Worm (Caenorhabditis elegans): ENCODE measurements around the gene F40G9.7.

The F40G9.7 gene

ce11 chrIII:143121-143520, 22.4 kb upstream of the F40G9.7 start, which contains the start of gene fbxb-82:
Gene fbxb-82 (minus strand): TSS chrIII:143221.
- TF ChIP-seq klf-2 (GFP tag; conservative IDR thresholded peaks at IDR 0.05), result no peak
- TF ChIP-seq flt-1 (GFP tag; IDR thresholded peaks at IDR 0.05), result no peak
- TF ChIP-seq T22C8.4 (GFP tag; IDR thresholded peaks at IDR 0.05), result no peak
- TF ChIP-seq ztf-29 (GFP tag; IDR thresholded peaks at IDR 0.05), result no peak
- TF ChIP-seq ztf-23 (GFP tag; IDR thresholded peaks at IDR 0.05), result no peak
- no peak for TF ChIP-seq ref-1 (GFP tag; conservative IDR thresholded peaks at IDR 0.05)
- TF ChIP-seq cog-1 (tag; optimal IDR thresholded peaks at IDR 0.05), result no peak
- TF ChIP-seq tab-1 (GFP tag; IDR thresholded peaks at IDR 0.05), result no peak
- TF ChIP-seq med-1 (GFP tag; optimal IDR thresholded peaks at IDR 0.05; ENCODE audit: insufficient read depth), result no peak

ce11 chrIII:145078-145477, 20.4 kb upstream of the F40G9.7 start, which contains the start of the genes T17A3.12 and fbxb-83:
Gene T17A3.12 (minus strand): TSS chrIII:145178.
Gene fbxb-83 (minus strand): TSS chrIII:145211.
- TF ChIP-seq cog-1 (tag; optimal IDR thresholded peaks at IDR 0.05) (no peak), ref-1 (GFP tag; conservative IDR thresholded peaks at IDR 0.05) (no peak), tab-1 (GFP tag; IDR thresholded peaks at IDR 0.05) (no peak), T22C8.4 (GFP tag; IDR thresholded peaks at IDR 0.05) (no peak), klf-2 (GFP tag; conservative IDR thresholded peaks at IDR 0.05) (no peak), med-1 (GFP tag; optimal IDR thresholded peaks at IDR 0.05; ENCODE audit: insufficient read depth) (no peak), ztf-23 (GFP tag; IDR thresholded peaks at IDR 0.05) (no peak), flt-1 (GFP tag; IDR thresholded peaks at IDR 0.05) (no peak), ztf-29 (GFP tag; IDR thresholded peaks at IDR 0.05) (no peak)

- TF ChIP-seq ref-1 (GFP tag; conservative IDR thresholded peaks at IDR 0.05), result no peak
- no peak for TF ChIP-seq flt-1 (GFP tag; IDR thresholded peaks at IDR 0.05)
- TF ChIP-seq ztf-23 (GFP tag; IDR thresholded peaks at IDR 0.05), result no peak
- no peak for TF ChIP-seq klf-2 (GFP tag; conservative IDR thresholded peaks at IDR 0.05)
- no peak for TF ChIP-seq T22C8.4 (GFP tag; IDR thresholded peaks at IDR 0.05)
- no peak for TF ChIP-seq ztf-29 (GFP tag; IDR thresholded peaks at IDR 0.05)
- no peak for TF ChIP-seq cog-1 (tag; optimal IDR thresholded peaks at IDR 0.05)
- no peak for TF ChIP-seq med-1 (GFP tag; optimal IDR thresholded peaks at IDR 0.05; ENCODE audit: insufficient read depth)
- TF ChIP-seq tab-1 (GFP tag; IDR thresholded peaks at IDR 0.05), result no peak
Measured at ce11 chrIII:146369-146768, 19.1 kb upstream of the F40G9.7 start, which contains the start of gene fbxb-84. Gene fbxb-84 (minus strand): TSS chrIII:146469.

- TF ChIP-seq ztf-29 (GFP tag; IDR thresholded peaks at IDR 0.05) (no peak), med-1 (GFP tag; optimal IDR thresholded peaks at IDR 0.05; ENCODE audit: insufficient read depth) (no peak), ref-1 (GFP tag; conservative IDR thresholded peaks at IDR 0.05) (no peak), klf-2 (GFP tag; conservative IDR thresholded peaks at IDR 0.05) (no peak), ztf-23 (GFP tag; IDR thresholded peaks at IDR 0.05) (no peak), flt-1 (GFP tag; IDR thresholded peaks at IDR 0.05) (no peak), T22C8.4 (GFP tag; IDR thresholded peaks at IDR 0.05) (no peak), tab-1 (GFP tag; IDR thresholded peaks at IDR 0.05) (no peak), cog-1 (tag; optimal IDR thresholded peaks at IDR 0.05) (no peak)
Measured at ce11 chrIII:147570-148076, 17.9 kb upstream of the F40G9.7 start, which contains the start of gene sqst-5. Gene sqst-5 (minus strand): TSS chrIII:147620.

DNA sequence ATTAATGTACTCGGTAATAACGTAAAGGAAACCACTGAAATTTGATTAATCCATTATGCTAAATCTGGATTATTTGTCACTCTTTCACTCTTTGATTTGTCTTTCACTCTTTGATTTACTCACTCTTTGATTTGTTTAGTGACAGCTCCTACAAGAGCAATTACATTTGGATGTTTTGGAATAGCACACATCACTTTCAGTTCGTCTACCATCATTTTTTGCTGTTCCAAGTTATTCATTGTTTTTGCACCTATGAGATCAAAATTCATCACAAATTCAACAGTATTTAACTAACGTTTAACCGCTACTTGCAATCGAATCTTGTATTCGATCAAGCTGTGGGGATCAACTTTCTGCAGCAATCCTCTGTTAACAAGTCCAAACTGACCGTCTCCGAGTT, 16.4 kb upstream of the F40G9.7 start:
- TF ChIP-seq ztf-23 (GFP tag; IDR thresholded peaks at IDR 0.05) (no peak), T22C8.4 (GFP tag; IDR thresholded peaks at IDR 0.05) (no peak), tab-1 (GFP tag; IDR thresholded peaks at IDR 0.05) (no peak), ztf-29 (GFP tag; IDR thresholded peaks at IDR 0.05) (no peak), med-1 (GFP tag; optimal IDR thresholded peaks at IDR 0.05; ENCODE audit: insufficient read depth) (no peak), ref-1 (GFP tag; conservative IDR thresholded peaks at IDR 0.05) (no peak), cog-1 (tag; optimal IDR thresholded peaks at IDR 0.05) (no peak), flt-1 (GFP tag; IDR thresholded peaks at IDR 0.05) (no peak)

- TF ChIP-seq flt-1 (GFP tag; IDR thresholded peaks at IDR 0.05) (no peak), ztf-23 (GFP tag; IDR thresholded peaks at IDR 0.05) (no peak)
Measured at ce11 chrIII:151084-151483, 14.4 kb upstream of the F40G9.7 start.

DNA sequence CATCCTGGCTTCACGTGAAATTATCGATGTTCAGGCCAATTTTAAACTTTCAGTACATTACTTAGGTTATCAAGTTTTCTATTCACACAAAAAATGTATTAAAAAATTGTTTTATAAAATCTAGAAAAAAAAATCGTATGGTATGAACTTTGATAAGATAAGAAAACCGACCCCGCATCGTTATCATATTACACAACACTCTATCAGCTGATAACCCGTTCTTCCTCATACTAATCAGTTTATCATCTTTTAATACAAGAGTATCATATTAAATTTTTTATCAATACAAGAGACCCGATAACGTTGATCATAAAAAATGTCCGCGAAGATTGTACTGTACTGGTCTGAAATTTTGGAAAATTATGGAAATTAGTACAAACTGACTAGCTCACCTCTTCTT, 11.3 kb upstream of the F40G9.7 start:
- TF ChIP-seq ztf-29 (GFP tag; IDR thresholded peaks at IDR 0.05), result no peak
- no peak for TF ChIP-seq klf-2 (GFP tag; conservative IDR thresholded peaks at IDR 0.05)
- TF ChIP-seq ztf-23 (GFP tag; IDR thresholded peaks at IDR 0.05), result no peak
- no peak for TF ChIP-seq ref-1 (GFP tag; conservative IDR thresholded peaks at IDR 0.05)
- TF ChIP-seq T22C8.4 (GFP tag; IDR thresholded peaks at IDR 0.05), result no peak
- no peak for TF ChIP-seq med-1 (GFP tag; optimal IDR thresholded peaks at IDR 0.05; ENCODE audit: insufficient read depth)
- TF ChIP-seq cog-1 (tag; optimal IDR thresholded peaks at IDR 0.05), result no peak
- TF ChIP-seq tab-1 (GFP tag; IDR thresholded peaks at IDR 0.05), result no peak
- TF ChIP-seq flt-1 (GFP tag; IDR thresholded peaks at IDR 0.05), result no peak

DNA sequence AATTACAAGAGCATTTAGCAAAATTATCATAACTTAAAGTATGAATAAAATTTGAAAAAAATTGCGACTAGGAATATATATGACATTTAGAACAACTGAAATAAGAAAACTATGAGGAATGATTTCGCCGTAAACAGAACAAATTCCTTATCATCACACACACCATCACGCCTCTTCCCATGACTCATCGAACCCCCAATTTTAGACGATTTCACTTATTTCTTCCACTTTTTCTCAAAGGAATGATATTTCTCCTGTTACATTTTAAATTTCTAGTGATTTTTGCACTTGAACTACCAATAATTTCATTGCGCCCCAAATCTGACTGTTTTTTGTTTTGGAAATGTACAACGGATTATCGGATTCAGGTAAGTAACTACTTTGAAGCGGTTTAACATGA, 8.8 kb upstream of the F40G9.7 start, which contains the start of the genes zig-13 and ver-1:
zig-13 (minus strand) TSS at position 101 of the 400 bp plus-strand sequence.
ver-1 (plus strand) TSS at position 180 of the 400 bp plus-strand sequence.
- TF ChIP-seq ztf-23 (GFP tag; IDR thresholded peaks at IDR 0.05) (no peak), klf-2 (GFP tag; conservative IDR thresholded peaks at IDR 0.05) (no peak), T22C8.4 (GFP tag; IDR thresholded peaks at IDR 0.05) (no peak), ref-1 (GFP tag; conservative IDR thresholded peaks at IDR 0.05) (no peak), flt-1 (GFP tag; IDR thresholded peaks at IDR 0.05) (no peak), tab-1 (GFP tag; IDR thresholded peaks at IDR 0.05) (no peak), ztf-29 (GFP tag; IDR thresholded peaks at IDR 0.05) (no peak), med-1 (GFP tag; optimal IDR thresholded peaks at IDR 0.05; ENCODE audit: insufficient read depth) (no peak), cog-1 (tag; optimal IDR thresholded peaks at IDR 0.05) (no peak)

DNA sequence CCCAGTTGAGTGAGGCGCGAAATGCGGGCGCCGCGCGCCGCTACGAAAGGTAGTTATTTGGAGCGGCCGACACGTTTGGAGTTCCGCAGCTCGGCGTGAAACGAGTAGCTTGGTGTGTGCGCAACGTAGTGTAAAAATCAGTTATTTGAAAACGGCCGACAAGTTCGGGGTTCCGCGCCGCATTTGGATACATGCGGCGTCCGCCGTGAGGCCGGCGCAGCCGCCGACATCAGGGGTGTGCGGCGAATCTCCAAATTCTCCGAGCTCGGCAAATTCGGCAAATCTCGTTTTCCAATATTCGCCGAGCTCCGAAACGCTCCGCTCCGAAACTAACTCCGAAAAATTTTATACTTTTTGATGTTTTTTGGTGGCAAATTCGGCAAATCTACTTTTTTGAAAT, 7.5 kb upstream of the F40G9.7 start:
- TF ChIP-seq ztf-23 (GFP tag; IDR thresholded peaks at IDR 0.05) (no peak), tab-1 (GFP tag; IDR thresholded peaks at IDR 0.05) (no peak), ztf-29 (GFP tag; IDR thresholded peaks at IDR 0.05) (no peak), ref-1 (GFP tag; conservative IDR thresholded peaks at IDR 0.05) (no peak), flt-1 (GFP tag; IDR thresholded peaks at IDR 0.05) (no peak), T22C8.4 (GFP tag; IDR thresholded peaks at IDR 0.05) (no peak), med-1 (GFP tag; optimal IDR thresholded peaks at IDR 0.05; ENCODE audit: insufficient read depth) (no peak), cog-1 (tag; optimal IDR thresholded peaks at IDR 0.05) (no peak), klf-2 (GFP tag; conservative IDR thresholded peaks at IDR 0.05) (no peak)

All from whole organism, midembryonic.